Fruit fly (Drosophila melanogaster) whole organism, wandering third instar larva: ENCODE data around the gene mRpS6.

Source experiments
- Abd-B ChIP-seq: fragments of >200 bp; optimal IDR thresholded peaks from 2 replicates; lab custom pipeline; 2017; ENCODE audit warnings: missing biosample characterization, missing genetic modification characterization
- CG32264 ChIP-seq: fragments of 200-800 bp; sonication (Bioruptor generic); optimal IDR thresholded peaks from 2 replicates; lab custom pipeline; 2016; ENCODE audit warnings: missing biosample characterization, missing genetic modification characterization
- CG9705 ChIP-seq: fragments of 200-800 bp; sonication (Bioruptor generic); optimal IDR thresholded peaks from 2 replicates; lab custom pipeline; 2018; ENCODE audit warnings: missing biosample characterization, mild to moderate bottlenecking, missing genetic modification characterization
- CrebA ChIP-seq: fragments of 200-800 bp; sonication (Bioruptor generic); optimal IDR thresholded peaks from 2 replicates; lab custom pipeline; 2016; ENCODE audit warnings: missing biosample characterization, mild to moderate bottlenecking, missing genetic modification characterization, borderline replicate concordance
- Dfd ChIP-seq: fragments of >200 bp; optimal IDR thresholded peaks from 2 replicates; lab custom pipeline; 2017; ENCODE audit warnings: missing biosample characterization, missing genetic modification characterization
- Dif ChIP-seq: fragments of 200-275, 200-300 bp; sonication (Bioruptor generic); optimal IDR thresholded peaks from 2 replicates; lab custom pipeline; 2018; ENCODE audit warnings: missing biosample characterization, missing genetic modification characterization; ENCODE audit not compliant: partially characterized antibody
- HLH106 ChIP-seq: fragments of 200-800 bp; optimal IDR thresholded peaks from 3 replicates; lab custom pipeline; 2019; ENCODE audit warnings: missing biosample characterization, mild to moderate bottlenecking, missing genetic modification characterization, moderate library complexity
- Hnf4 ChIP-seq: fragments of 200-800 bp; sonication (Bioruptor generic); optimal IDR thresholded peaks from 2 replicates; lab custom pipeline; 2016; ENCODE audit warnings: missing biosample characterization, mild to moderate bottlenecking, missing genetic modification characterization
- Hr78 ChIP-seq: fragments of >200 bp; optimal IDR thresholded peaks from 2 replicates; lab custom pipeline; 2017; ENCODE audit warnings: missing biosample characterization, missing genetic modification characterization
- Hr83 ChIP-seq: fragments of 200-300 bp; sonication (Bioruptor generic); optimal IDR thresholded peaks from 2 replicates; lab custom pipeline; 2016; ENCODE audit warnings: missing biosample characterization, mild to moderate bottlenecking, missing genetic modification characterization, moderate library complexity; ENCODE audit not compliant: poor library complexity, severe bottlenecking
- Jra ChIP-seq: sonication (Bioruptor generic); optimal IDR thresholded peaks from 2 replicates; lab custom pipeline; 2016; ENCODE audit warnings: missing biosample characterization, missing genetic modification characterization
- Mio ChIP-seq: sonication (Bioruptor generic); optimal IDR thresholded peaks from 2 replicates; lab custom pipeline; 2016; ENCODE audit warnings: missing biosample characterization, missing genetic modification characterization
- Rel ChIP-seq, 2 experiments: fragments of 200-800 bp; sonication (Bioruptor generic) in 1 of 2; optimal IDR thresholded peaks; 2 replicates in 1 of 2; 3 replicates in 1 of 2; lab custom pipeline; 2016 to 2019; ENCODE audit warnings: mild to moderate bottlenecking in 2 of 2, missing biosample characterization in 2 of 2, missing genetic modification characterization in 2 of 2, moderate library complexity in 1 of 2
- Sp1 ChIP-seq: fragments of 200-800 bp; sonication (Bioruptor generic); optimal IDR thresholded peaks from 3 replicates; lab custom pipeline; 2019; ENCODE audit warnings: missing biosample characterization, mild to moderate bottlenecking, missing genetic modification characterization, moderate library complexity
- Vsx2 ChIP-seq: fragments of 200-300, 225-300 bp; sonication (Bioruptor generic); optimal IDR thresholded peaks from 2 replicates; lab custom pipeline; 2018; ENCODE audit warnings: missing biosample characterization, missing genetic modification characterization; ENCODE audit not compliant: partially characterized antibody
- br ChIP-seq: fragments of 200-800 bp; sonication (Bioruptor generic); optimal IDR thresholded peaks from 2 replicates; lab custom pipeline; 2016; ENCODE audit warnings: missing biosample characterization, missing genetic modification characterization
- brk ChIP-seq: fragments of 200-800 bp; sonication (Bioruptor generic); optimal IDR thresholded peaks from 2 replicates; lab custom pipeline; 2016; ENCODE audit warnings: missing biosample characterization, mild to moderate bottlenecking, missing genetic modification characterization
- dl ChIP-seq, 2 experiments: fragments of 175-275, 200-275 bp in 1 of 2; fragments of 200-275 bp in 1 of 2; sonication (Bioruptor generic); optimal IDR thresholded peaks; lab custom pipeline; 2018; ENCODE audit warnings: mild to moderate bottlenecking in 2 of 2, missing biosample characterization in 2 of 2, missing genetic modification characterization in 2 of 2, moderate library complexity in 2 of 2; ENCODE audit not compliant: partially characterized antibody in 2 of 2, insufficient read depth in 1 of 2
- dmrt93B ChIP-seq: fragments of 200-800 bp; sonication (Bioruptor generic); optimal IDR thresholded peaks from 2 replicates; lab custom pipeline; 2018; ENCODE audit warnings: missing biosample characterization, mild to moderate bottlenecking, missing genetic modification characterization
- dsf ChIP-seq: sonication (Bioruptor generic); optimal IDR thresholded peaks from 2 replicates; lab custom pipeline; 2016; ENCODE audit warnings: missing biosample characterization, missing genetic modification characterization, borderline replicate concordance
- ey ChIP-seq: fragments of 200-800 bp; sonication (Bioruptor generic); optimal IDR thresholded peaks from 2 replicates; lab custom pipeline; 2016; ENCODE audit warnings: missing biosample characterization, missing genetic modification characterization
- foxo ChIP-seq, 2 experiments: fragments of 200-800 bp; sonication (Bioruptor generic); optimal IDR thresholded peaks; 2 replicates in 1 of 2; 3 replicates in 1 of 2; lab custom pipeline; 2016 to 2017; ENCODE audit warnings: missing biosample characterization in 2 of 2, missing genetic modification characterization in 2 of 2
- fru ChIP-seq: fragments of 200-800 bp; sonication (Bioruptor generic); optimal IDR thresholded peaks from 3 replicates; lab custom pipeline; 2016; ENCODE audit warnings: missing biosample characterization, mild to moderate bottlenecking, missing genetic modification characterization
- h ChIP-seq: fragments of 200-800 bp; sonication (Bioruptor generic); optimal IDR thresholded peaks from 3 replicates; lab custom pipeline; 2016; ENCODE audit warnings: missing biosample characterization, mild to moderate bottlenecking, missing genetic modification characterization
- jim ChIP-seq: fragments of 175-275, 200-325 bp; sonication (Bioruptor generic); optimal IDR thresholded peaks from 2 replicates; lab custom pipeline; 2016; ENCODE audit warnings: missing biosample characterization, mild to moderate bottlenecking, missing genetic modification characterization
- pan ChIP-seq: fragments of >200 bp; optimal IDR thresholded peaks from 2 replicates; lab custom pipeline; 2017
- rgr ChIP-seq: fragments of 200-800 bp; sonication (Bioruptor generic); optimal IDR thresholded peaks from 3 replicates; lab custom pipeline; 2016; ENCODE audit warnings: missing biosample characterization, mild to moderate bottlenecking, missing genetic modification characterization
- sage ChIP-seq: fragments of 200-800 bp; sonication (Bioruptor generic); optimal IDR thresholded peaks from 2 replicates; lab custom pipeline; 2016; ENCODE audit warnings: missing biosample characterization, mild to moderate bottlenecking, missing genetic modification characterization
- tai ChIP-seq: sonication (Bioruptor generic); optimal IDR thresholded peaks from 2 replicates; lab custom pipeline; 2016; ENCODE audit warnings: missing biosample characterization, missing genetic modification characterization
- usp ChIP-seq: fragments of >200 bp; optimal IDR thresholded peaks from 2 replicates; lab custom pipeline; 2017; ENCODE audit warnings: missing biosample characterization, missing genetic modification characterization

The mRpS6 gene

dm6 chr3L:4318677-4319580 is 45.4 kb upstream of the mRpS6 start, which contains the start of gene PMP34:
Gene PMP34, plus strand, starts transcription at chr3L:4318755.
- TF ChIP-seq foxo (GFP tag; optimal IDR thresholded peaks at IDR 0.05; lab: Kevin White, UChicago), result no peak
- no peak for TF ChIP-seq dsf (GFP tag; lab: Kevin White, UChicago)
- TF ChIP-seq Sp1 (GFP tag; lab: Kevin White, UChicago), result no peak
- no peak for TF ChIP-seq tai (GFP tag; lab: Kevin White, UChicago)
- peak; percentile 13 for TF ChIP-seq Hnf4
- no peak for TF ChIP-seq dmrt93B (GFP tag; lab: Kevin White, UChicago)
- peak; percentile 12 for TF ChIP-seq h (GFP tag; lab: Kevin White, UChicago)
- peak; percentile 64 for TF ChIP-seq fru (GFP tag; lab: Kevin White, UChicago)
- TF ChIP-seq, all 38 proteins: peak for 3

dm6 chr3L:4322032-4322617 is 42.2 kb upstream of the mRpS6 start, which contains the start of gene CG15014:
Gene CG15014, minus strand, starts transcription at chr3L:4322259.
- TF ChIP-seq HLH106 (tag; lab: Kevin White, UChicago) (no peak), br (GFP tag; lab: Kevin White, UChicago) (no peak), foxo (GFP tag; optimal IDR thresholded peaks at IDR 0.05; lab: Kevin White, UChicago) (no peak), Rel (GFP tag; optimal IDR thresholded peaks at IDR 0.05; lab: Kevin White, UChicago) (no peak), Rel (tag; optimal IDR thresholded peaks at IDR 0.05; lab: Kevin White, UChicago) (no peak), Abd-B (no peak), CG9705 (GFP tag; lab: Kevin White, UChicago) (no peak), Sp1 (GFP tag; lab: Kevin White, UChicago) (no peak), Dif (no peak), Hr78 (GFP tag; lab: Kevin White, UChicago) (no peak), CrebA (GFP tag; lab: Kevin White, UChicago) (no peak), ey (GFP tag; lab: Kevin White, UChicago) (no peak), sage (GFP tag; lab: Kevin White, UChicago) (no peak), jim (no peak), Dfd (no peak), Mio (GFP tag; lab: Kevin White, UChicago) (no peak), Vsx2 (no peak), dl (GFP tag; optimal IDR thresholded peaks at IDR 0.05; lab: Kevin White, UChicago; ENCODE audit: insufficient read depth in 1 of 2, partially characterized antibody in 2 of 2) (no peak), brk (GFP tag; lab: Kevin White, UChicago) (no peak), pan (lab: Kevin White, UChicago) (no peak)
- TF ChIP-seq, all 38 proteins: peak for 0

- TF ChIP-seq dsf (GFP tag; lab: Kevin White, UChicago) (no peak), Hnf4 (no peak), CG32264 (GFP tag; lab: Kevin White, UChicago) (no peak)
Observed at dm6 chr3L:4328048-4328447, 36.3 kb upstream of the mRpS6 start.

- TF ChIP-seq usp (GFP tag; lab: Kevin White, UChicago) (no peak), Jra (GFP tag; lab: Kevin White, UChicago) (no peak), rgr (no peak), Hr83 (no peak), Sp1 (GFP tag; lab: Kevin White, UChicago) (no peak), h (GFP tag; lab: Kevin White, UChicago) (no peak), CG32264 (GFP tag; lab: Kevin White, UChicago) (no peak), pan (lab: Kevin White, UChicago) (no peak)
Observed at dm6 chr3L:4336588-4336987, 27.8 kb upstream of the mRpS6 start.
